Worm (Caenorhabditis elegans) whole organism, late embryonic: ENCODE measurements around the gene sri-21.

Experiments used
- Y22D7AL.16 ChIP-seq: sonication (generic microtip); optimal IDR thresholded peaks from 2 replicates; lab custom pipeline; 2016; ENCODE audit warnings: missing genetic modification characterization, missing compliant biosample characterization
- ama-1 ChIP-seq: fragments of 150-350 bp; optimal IDR thresholded peaks from 2 replicates; lab custom pipeline; 2014
- nhr-11 ChIP-seq: fragments of 150-350 bp; optimal IDR thresholded peaks from 2 replicates; lab custom pipeline; 2014; ENCODE audit warnings: missing biosample characterization, missing genetic modification characterization
- npax-4 ChIP-seq: sonication (generic microtip); optimal IDR thresholded peaks from 2 replicates; lab custom pipeline; 2016; ENCODE audit warnings: missing genetic modification characterization, missing compliant biosample characterization
- pqm-1 ChIP-seq: sonication (generic microtip); optimal IDR thresholded peaks from 2 replicates; lab custom pipeline; 2016; ENCODE audit warnings: missing genetic modification characterization, missing compliant biosample characterization
- unc-42 ChIP-seq: sonication (generic microtip); optimal IDR thresholded peaks from 2 replicates; lab custom pipeline; 2016; ENCODE audit warnings: missing genotype, missing genetic modification characterization, missing compliant biosample characterization

ce11 chrV:3505745-3506144 lies 43.9 kb upstream of the sri-21 start:
- TF ChIP-seq unc-42 (tag; lab: Kevin White, UChicago) (no peak), ama-1 (no peak), npax-4 (tag; lab: Kevin White, UChicago) (no peak), nhr-11 (no peak), Y22D7AL.16 (no peak), pqm-1 (tag; lab: Kevin White, UChicago) (no peak)
